Fruit fly (Drosophila melanogaster) Kc167 (cell line): ENCODE results near the gene CG44532.

Experiments used
- Myc ChIP-seq: fragments of >200 bp; optimal IDR thresholded peaks from 2 replicates; lab custom pipeline; 2017; ENCODE audit warnings: missing external identifiers
- Sin3A ChIP-seq: fragments of >200 bp; optimal IDR thresholded peaks from 2 replicates; lab custom pipeline; 2018; ENCODE audit warnings: missing external identifiers
- h ChIP-seq: fragments of >200 bp; optimal IDR thresholded peaks from 3 replicates; lab custom pipeline; 2018; ENCODE audit warnings: missing external identifiers
- insv ChIP-seq: fragments of >200 bp; optimal IDR thresholded peaks from 3 replicates; lab custom pipeline; 2018; ENCODE audit warnings: missing external identifiers
- psq ChIP-seq: fragments of >200 bp; optimal IDR thresholded peaks from 2 replicates; lab custom pipeline; 2017; ENCODE audit warnings: missing external identifiers
- ttk ChIP-seq: sonication (Bioruptor generic); optimal IDR thresholded peaks from 2 replicates; lab custom pipeline; 2017; ENCODE audit warnings: missing external identifiers

Gene CG44532

dm6 chrX:9131523-9131922 is 30.4 kb upstream of the CG44532 start:
- no peak for TF ChIP-seq ttk (lab: Kevin White, UChicago)
- no peak for TF ChIP-seq Sin3A
- TF ChIP-seq psq: no peak
- TF ChIP-seq Myc (lab: Kevin White, UChicago): no peak
- TF ChIP-seq insv (lab: Kevin White, UChicago): no peak
- no peak for TF ChIP-seq h (lab: Kevin White, UChicago)

- no peak for TF ChIP-seq ttk (lab: Kevin White, UChicago)
- TF ChIP-seq psq: no peak
- no peak for TF ChIP-seq Sin3A
- TF ChIP-seq insv (lab: Kevin White, UChicago): no peak
- TF ChIP-seq h (lab: Kevin White, UChicago): no peak
- TF ChIP-seq Myc (lab: Kevin White, UChicago): no peak
Observed at dm6 chrX:9132589-9133237, 29.2 kb upstream of the CG44532 start.

- TF ChIP-seq h (lab: Kevin White, UChicago): no peak
- no peak for TF ChIP-seq psq
- TF ChIP-seq insv (lab: Kevin White, UChicago): no peak
- TF ChIP-seq ttk (lab: Kevin White, UChicago): no peak
- no peak for TF ChIP-seq Sin3A
- TF ChIP-seq Myc (lab: Kevin White, UChicago): no peak
Observed at dm6 chrX:9133577-9134240, 28.2 kb upstream of the CG44532 start.

- TF ChIP-seq Sin3A (no peak), Myc (lab: Kevin White, UChicago) (no peak), h (lab: Kevin White, UChicago) (no peak), psq (no peak), ttk (lab: Kevin White, UChicago) (no peak), insv (lab: Kevin White, UChicago) (no peak)
Observed at dm6 chrX:9134241-9134849, 27.5 kb upstream of the CG44532 start.

- TF ChIP-seq insv (lab: Kevin White, UChicago) (no peak), Myc (lab: Kevin White, UChicago) (no peak), psq (no peak), Sin3A (no peak), ttk (lab: Kevin White, UChicago) (no peak), h (lab: Kevin White, UChicago) (no peak)
Observed at dm6 chrX:9134922-9135453, 26.9 kb upstream of the CG44532 start, which contains the start of gene fend. fend (minus strand) TSS chrX:9135099.

- TF ChIP-seq Myc (lab: Kevin White, UChicago): no peak
- TF ChIP-seq psq: no peak
- TF ChIP-seq h (lab: Kevin White, UChicago): no peak
- TF ChIP-seq insv (lab: Kevin White, UChicago): no peak
- no peak for TF ChIP-seq ttk (lab: Kevin White, UChicago)
- no peak for TF ChIP-seq Sin3A
Observed at dm6 chrX:9136776-9137550, 24.9 kb upstream of the CG44532 start.

dm6 chrX:9139138-9139537 is 22.8 kb upstream of the CG44532 start:
- TF ChIP-seq Sin3A (no peak), h (lab: Kevin White, UChicago) (no peak), Myc (lab: Kevin White, UChicago) (no peak), ttk (lab: Kevin White, UChicago) (no peak), psq (no peak), insv (lab: Kevin White, UChicago) (no peak)

dm6 chrX:9141219-9141618 is 20.7 kb upstream of the CG44532 start:
- TF ChIP-seq Myc (lab: Kevin White, UChicago) (no peak), Sin3A (no peak), insv (lab: Kevin White, UChicago) (no peak), ttk (lab: Kevin White, UChicago) (no peak), h (lab: Kevin White, UChicago) (no peak), psq (no peak)

- TF ChIP-seq ttk (lab: Kevin White, UChicago) (no peak), Myc (lab: Kevin White, UChicago) (no peak), insv (lab: Kevin White, UChicago) (no peak), Sin3A (no peak), psq (no peak), h (lab: Kevin White, UChicago) (no peak)
Observed at dm6 chrX:9142224-9142802, 19.6 kb upstream of the CG44532 start, which contains the start of gene CG7065. CG7065 (plus strand) TSS chrX:9142493.

dm6 chrX:9148989-9149522 is 12.8 kb upstream of the CG44532 start, which contains the start of the genes fh and Bap111:
fh (minus strand) TSS chrX:9149071.
Bap111 (plus strand) TSS chrX:9149309.
- TF ChIP-seq psq (no peak), h (lab: Kevin White, UChicago) (no peak), ttk (lab: Kevin White, UChicago) (no peak), Myc (lab: Kevin White, UChicago) (no peak), insv (lab: Kevin White, UChicago) (no peak), Sin3A (no peak)
